Worm (Caenorhabditis elegans): Measurements from ENCODE around the gene perm-4.

perm-4 gene

DNA sequence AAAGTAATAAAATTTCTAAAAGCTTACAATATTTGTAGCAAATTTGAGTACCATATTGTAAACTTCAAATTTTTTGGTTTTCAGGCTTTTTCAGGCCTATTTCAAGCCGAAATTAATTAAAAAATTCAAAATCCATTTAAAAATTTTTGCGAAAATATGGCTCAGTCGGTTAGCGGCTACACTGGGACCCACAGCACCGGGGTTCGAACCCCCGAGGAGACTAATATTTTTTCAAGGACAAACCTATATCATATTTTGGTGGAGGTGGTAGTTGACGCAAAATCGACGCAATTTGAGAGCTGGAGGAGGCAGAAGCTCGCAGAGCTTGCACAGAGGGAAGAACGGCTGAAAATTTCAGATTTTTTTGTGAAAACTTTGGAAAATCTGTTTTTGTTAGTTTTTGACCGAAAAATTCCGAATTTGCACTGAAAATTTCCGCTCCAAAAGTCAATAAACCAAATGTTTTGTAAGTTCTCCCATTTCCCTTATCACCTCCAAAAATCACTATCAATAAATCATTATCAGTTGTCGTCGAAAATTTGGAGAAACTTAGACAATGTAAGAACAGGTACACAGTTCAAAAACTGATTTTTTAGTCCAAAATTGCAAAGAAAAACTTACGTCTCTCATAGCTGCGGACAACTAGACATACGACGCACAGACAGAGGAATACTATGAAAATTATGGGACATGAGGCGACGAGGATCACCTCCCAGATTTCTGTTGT lies 23.7 kb upstream of the perm-4 start (continued):
- TF ChIP-seq ama-1 (optimal IDR thresholded peaks at IDR 0.05) (no peak), spr-1 (tag; optimal IDR thresholded peaks at IDR 0.05) (no peak), mep-1 (tag; optimal IDR thresholded peaks at IDR 0.05) (no peak)

DNA sequence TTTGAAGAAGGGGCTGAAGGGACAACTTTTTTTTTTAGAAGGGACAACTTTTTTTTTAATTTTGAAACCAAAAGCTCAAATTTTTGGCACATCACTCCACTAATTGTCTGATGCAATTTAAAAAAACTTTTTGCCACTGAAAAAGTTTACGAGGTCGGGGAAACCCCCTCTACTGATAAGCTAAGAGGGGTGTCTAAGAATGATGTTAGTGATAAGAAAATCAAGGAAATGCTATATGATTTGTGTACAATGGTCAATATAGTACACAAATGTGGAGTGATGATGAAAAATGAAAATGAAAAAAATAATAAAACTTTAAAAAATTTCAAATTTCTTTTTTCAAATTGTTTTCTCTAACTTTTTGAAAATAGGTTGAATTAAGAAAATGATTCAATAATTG lies 22.7 kb upstream of the perm-4 start:
- TF ChIP-seq nhr-28 (tag; optimal IDR thresholded peaks at IDR 0.05) (peak; percentile 92), nhr-77 (tag; optimal IDR thresholded peaks at IDR 0.05) (peak; percentile 26), daf-16 (GFP tag; optimal IDR thresholded peaks at IDR 0.05) (no peak), daf-16 (tag; optimal IDR thresholded peaks at IDR 0.05) (peak; percentile 93), lim-7 (GFP tag; IDR thresholded peaks at IDR 0.05) (no peak), skn-1 (tag; optimal IDR thresholded peaks at IDR 0.05) (no peak), hlh-11 (tag; optimal IDR thresholded peaks at IDR 0.05) (peak; percentile 59), pqm-1 (tag; optimal IDR thresholded peaks at IDR 0.05) (peak; percentile 93), dve-1 (tag; optimal IDR thresholded peaks at IDR 0.05; ENCODE audit: insufficient read depth) (peak; percentile 45), mdl-1 (tag; optimal IDR thresholded peaks at IDR 0.05) (peak in 1 of 2 experiments; percentile 30), daf-8 (GFP tag; IDR thresholded peaks at IDR 0.05) (no peak), dmd-6 (GFP tag; IDR thresholded peaks at IDR 0.05) (peak; percentile 86)

DNA sequence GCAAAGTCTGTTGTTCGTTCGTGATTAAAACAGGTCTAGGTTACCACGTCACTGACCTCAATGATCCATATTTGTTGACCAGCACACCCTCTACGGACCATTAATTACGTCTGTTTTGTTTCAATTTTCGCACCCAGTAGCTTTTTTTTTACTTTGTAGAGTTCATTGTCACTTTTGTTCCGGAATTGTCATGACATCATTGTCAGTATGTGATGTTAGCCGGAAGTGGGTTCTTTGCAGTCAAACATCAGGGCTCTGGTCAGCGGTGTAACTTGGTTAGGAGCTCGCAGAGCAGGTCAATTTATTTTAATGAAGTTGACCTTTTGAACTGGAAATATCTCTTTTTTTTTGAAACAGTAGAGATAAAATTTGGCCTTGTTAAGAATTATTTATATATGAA lies 11.8 kb upstream of the perm-4 start, which contains the start of gene C44B12.6:
TSS of gene C44B12.6 (minus strand) at position 101 of the 400 bp plus-strand sequence.
- TF ChIP-seq aha-1 (tag) (peak; percentile 38), ceh-44 (GFP tag; IDR thresholded peaks at IDR 0.05) (no peak), madf-5 (GFP tag; IDR thresholded peaks at IDR 0.05) (no peak), nhr-102 (tag; optimal IDR thresholded peaks at IDR 0.05) (no peak), dmd-6 (GFP tag; IDR thresholded peaks at IDR 0.05) (no peak)

DNA sequence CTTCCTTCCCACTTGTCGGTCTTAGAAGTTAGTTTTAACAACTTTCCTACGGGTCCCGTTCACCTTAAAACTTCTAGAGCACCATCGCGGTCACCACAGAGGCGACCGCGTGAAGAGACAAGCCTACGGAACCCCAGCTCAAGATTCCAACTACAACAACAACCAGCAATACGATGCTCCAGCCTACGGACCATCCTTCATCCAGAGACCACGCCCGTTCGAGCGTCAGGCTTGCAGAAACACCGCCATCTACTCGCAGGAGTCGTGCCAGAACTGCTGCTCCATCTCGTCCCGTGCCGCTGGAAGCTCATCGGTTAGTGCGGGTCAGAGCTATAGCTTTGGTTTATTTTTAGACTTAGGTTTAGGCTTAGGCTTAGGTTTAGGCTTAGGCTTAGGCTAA lies 2.9 kb upstream of the perm-4 start:
- TF ChIP-seq unc-62 (GFP tag; optimal IDR thresholded peaks at IDR 0.05 in 1 of 2) (peak in 1 of 2 experiments; percentile 4), unc-62 (tag; optimal IDR thresholded peaks at IDR 0.05) (no peak), skn-1 (tag; optimal IDR thresholded peaks at IDR 0.05) (no peak), F44E2.7 (GFP tag; IDR thresholded peaks at IDR 0.05) (0 out of 2 replicates have a peak, but pooled peaks have one; percentile 12), lim-7 (GFP tag; IDR thresholded peaks at IDR 0.05) (0 out of 2 replicates have a peak, but pooled peaks have one; percentile 25), hif-1 (tag; optimal IDR thresholded peaks at IDR 0.05) (no peak), madf-5 (GFP tag; IDR thresholded peaks at IDR 0.05) (no peak), set-16 (GFP tag; IDR thresholded peaks at IDR 0.05) (peak; percentile 56; the same call in 1 of the 2 replicates), php-3 (GFP tag; IDR thresholded peaks at IDR 0.05) (0 out of 2 replicates have a peak, but pooled peaks have one; percentile 9)

DNA sequence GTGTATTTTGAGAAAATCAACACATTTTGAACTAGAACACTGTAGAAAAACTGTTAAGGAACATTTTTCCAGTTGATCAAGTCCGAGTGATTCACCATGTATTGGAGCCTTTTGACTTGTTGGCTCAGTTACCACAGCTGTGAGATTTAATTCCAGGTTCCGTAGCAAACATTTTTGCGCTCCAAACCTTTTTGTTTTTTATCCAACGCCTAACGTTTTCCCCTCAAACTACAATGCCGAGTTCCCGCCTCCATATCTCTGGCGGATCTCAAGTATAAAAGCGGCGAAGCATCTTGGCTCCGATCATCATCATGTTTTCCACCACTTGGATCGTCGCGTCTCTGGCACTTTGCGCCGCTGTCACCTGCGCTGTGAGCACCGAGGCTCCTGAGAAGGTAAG lies 1.6 kb upstream of the perm-4 start, which contains the start of gene perm-2:
TSS of gene perm-2 (plus strand) at position 301 of the 400 bp plus-strand sequence.
- no peak for TF ChIP-seq cey-2 (tag; optimal IDR thresholded peaks at IDR 0.05; ENCODE audit: borderline replicate concordance, insufficient read depth)
- no peak for TF ChIP-seq spr-1 (tag; optimal IDR thresholded peaks at IDR 0.05)
- TF ChIP-seq ceh-62 (tag; optimal IDR thresholded peaks at IDR 0.05): no peak
- TF ChIP-seq madf-5 (GFP tag; IDR thresholded peaks at IDR 0.05): no peak
- no peak for TF ChIP-seq tag-97 (GFP tag; IDR thresholded peaks at IDR 0.05)
- no peak for TF ChIP-seq nhr-111 (GFP tag; optimal IDR thresholded peaks at IDR 0.05)
- no peak for TF ChIP-seq lin-15B (tag; optimal IDR thresholded peaks at IDR 0.05)
- TF ChIP-seq nhr-6 (tag; optimal IDR thresholded peaks at IDR 0.05): no peak
- no peak for TF ChIP-seq mxl-2 (GFP tag; conservative IDR thresholded peaks at IDR 0.05)
- no peak for TF ChIP-seq daf-16 (GFP tag; optimal IDR thresholded peaks at IDR 0.05)
- TF ChIP-seq daf-16 (tag; optimal IDR thresholded peaks at IDR 0.05): no peak
- no peak for TF ChIP-seq dpl-1 (GFP tag; optimal IDR thresholded peaks at IDR 0.05)

Measured in whole organism, L4 larva.